Worm (Caenorhabditis elegans) whole organism, young adult: ENCODE data around the gene lin-13.

Experiments used
- B0035.1 ChIP-seq: sonication (generic microtip); optimal IDR thresholded peaks from 2 replicates; lab custom pipeline; 2016; ENCODE audit warnings: missing genetic modification characterization, mild to moderate bottlenecking, missing compliant biosample characterization, missing genotype, missing genetic modification reagents
- B0336.3 ChIP-seq: fragments of 200-800 bp; sonication (Bioruptor generic); IDR thresholded peaks from 2 replicates; pipeline ENCODE4 v1.3.6; 2022; ENCODE audit warnings: missing genetic modification characterization, missing compliant biosample characterization
- F10E7.11 ChIP-seq: sonication (generic microtip); optimal IDR thresholded peaks from 2 replicates; lab custom pipeline; 2017; ENCODE audit warnings: mild to moderate bottlenecking, missing genetic modification characterization, moderate library complexity, missing compliant biosample characterization
- F22D6.2 ChIP-seq: sonication (generic microtip); optimal IDR thresholded peaks from 2 replicates; lab custom pipeline; 2016; ENCODE audit warnings: mild to moderate bottlenecking, missing genetic modification characterization, missing compliant biosample characterization
- F33H1.4 ChIP-seq: fragments of 200-800 bp; sonication (Bioruptor generic); IDR thresholded peaks from 2 replicates; pipeline ENCODE4 v1.3.6; 2022; ENCODE audit warnings: missing genetic modification reagents, missing genetic modification characterization, missing compliant biosample characterization
- F39B2.1 ChIP-seq: fragments of 200-800 bp; sonication (Bioruptor generic); IDR thresholded peaks from 2 replicates; pipeline ENCODE4 v1.3.6; 2022; ENCODE audit warnings: missing genetic modification reagents, missing genetic modification characterization, missing compliant biosample characterization
- F49E8.2 ChIP-seq: sonication (generic microtip); optimal IDR thresholded peaks from 3 replicates; lab custom pipeline; 2017; ENCODE audit warnings: missing genetic modification characterization, mild to moderate bottlenecking, missing compliant biosample characterization, antibody characterized with exemption, moderate library complexity; ENCODE audit not compliant: insufficient read depth
- F57A8.1 ChIP-seq: fragments of 200-800 bp; sonication (Bioruptor generic); optimal IDR thresholded peaks from 2 replicates; lab custom pipeline; 2018; ENCODE audit warnings: mild to moderate bottlenecking, missing genetic modification characterization, moderate library complexity, missing compliant biosample characterization
- T26A5.8 ChIP-seq: sonication (generic microtip); optimal IDR thresholded peaks from 2 replicates; lab custom pipeline; 2016; ENCODE audit warnings: missing genetic modification characterization, missing compliant biosample characterization
- Y53F4B.3 ChIP-seq: fragments of 200-800 bp; sonication (Bioruptor generic); IDR thresholded peaks from 2 replicates; pipeline ENCODE4 v1.3.6; 2022; ENCODE audit warnings: missing genetic modification reagents, missing genetic modification characterization, missing compliant biosample characterization
- Y79H2A.3 ChIP-seq: fragments of 200-800 bp; sonication (Bioruptor generic); conservative IDR thresholded peaks from 2 replicates; pipeline ENCODE4 v1.3.6; 2022; ENCODE audit warnings: missing genetic modification reagents, missing genetic modification characterization, missing compliant biosample characterization
- Y95B8A.8 ChIP-seq: fragments of 200-800 bp; sonication (Bioruptor generic); IDR thresholded peaks from 2 replicates; pipeline ENCODE4 v1.3.6; 2022; ENCODE audit warnings: missing genetic modification reagents, missing genetic modification characterization, missing compliant biosample characterization
- ZK185.1 ChIP-seq: sonication (generic microtip); optimal IDR thresholded peaks from 2 replicates; lab custom pipeline; 2016; ENCODE audit warnings: mild to moderate bottlenecking, missing genetic modification characterization, missing compliant biosample characterization; ENCODE audit not compliant: poor library complexity, severe bottlenecking
- ama-1 ChIP-seq, 3 experiments: fragments of 150-350 bp in 1 of 3; sonication (generic microtip) in 2 of 3; optimal IDR thresholded peaks; 2 replicates each; lab custom pipeline; 2014 to 2018; ENCODE audit warnings: missing biosample characterization in 2 of 3, missing genetic modification characterization in 2 of 3, missing genetic modification reagents in 2 of 3
- aptf-2 ChIP-seq: fragments of 200-800 bp; sonication (Bioruptor generic); conservative IDR thresholded peaks from 2 replicates; pipeline ENCODE4 v1.3.6; 2022; ENCODE audit warnings: missing genetic modification reagents, missing genetic modification characterization, missing compliant biosample characterization
- aptf-3 ChIP-seq: fragments of 200-800 bp; sonication (Bioruptor generic); IDR thresholded peaks from 2 replicates; pipeline ENCODE4 v1.3.6; 2022; ENCODE audit warnings: missing genetic modification characterization, missing compliant biosample characterization
- bed-2 ChIP-seq: fragments of 200-800 bp; sonication (Bioruptor generic); IDR thresholded peaks from 2 replicates; pipeline ENCODE4 v1.3.6; 2022; ENCODE audit warnings: missing genetic modification reagents, missing genetic modification characterization, missing compliant biosample characterization
- ccch-3 ChIP-seq: fragments of 200-800 bp; sonication (Bioruptor generic); optimal IDR thresholded peaks from 2 replicates; lab custom pipeline; 2018; ENCODE audit warnings: mild to moderate bottlenecking, missing genetic modification characterization, missing compliant biosample characterization
- ceh-100 ChIP-seq: fragments of 200-800 bp; sonication (Bioruptor generic); IDR thresholded peaks from 2 replicates; pipeline ENCODE4 v1.3.6; 2022; ENCODE audit warnings: missing genetic modification reagents, missing genetic modification characterization, missing compliant biosample characterization
- ceh-58 ChIP-seq: fragments of 200-800 bp; sonication (Bioruptor generic); IDR thresholded peaks from 2 replicates; pipeline ENCODE4 v1.3.6; 2022; ENCODE audit warnings: missing genetic modification characterization, missing compliant biosample characterization
- ceh-91 ChIP-seq: fragments of 200-800 bp; sonication (Bioruptor generic); IDR thresholded peaks from 2 replicates; pipeline ENCODE4 v1.3.6; 2022; ENCODE audit warnings: missing genetic modification reagents, missing genetic modification characterization, missing compliant biosample characterization
- dox-1 ChIP-seq: fragments of 200-800 bp; sonication (Bioruptor generic); IDR thresholded peaks from 2 replicates; pipeline ENCODE4 v1.3.6; 2022; ENCODE audit warnings: missing genetic modification reagents, missing genetic modification characterization, missing compliant biosample characterization
- egl-44 ChIP-seq: fragments of 200-800 bp; sonication (Bioruptor generic); IDR thresholded peaks from 2 replicates; pipeline ENCODE4 v1.3.6; 2022; ENCODE audit warnings: missing genetic modification reagents, missing genetic modification characterization, missing compliant biosample characterization
- egrh-3 ChIP-seq: fragments of 200-800 bp; sonication (Bioruptor generic); IDR thresholded peaks from 2 replicates; pipeline ENCODE4 v1.3.6; 2022; ENCODE audit warnings: missing genetic modification reagents, missing genetic modification characterization, missing compliant biosample characterization
- fkh-3 ChIP-seq: sonication (generic microtip); optimal IDR thresholded peaks from 2 replicates; lab custom pipeline; 2016; ENCODE audit warnings: mild to moderate bottlenecking, missing genetic modification characterization, missing compliant biosample characterization
- gei-17 ChIP-seq: fragments of 200-800 bp; sonication (Bioruptor generic); optimal IDR thresholded peaks from 2 replicates; lab custom pipeline; 2018; ENCODE audit warnings: mild to moderate bottlenecking, missing genetic modification characterization, missing compliant biosample characterization
- hlh-12 ChIP-seq: sonication (generic microtip); optimal IDR thresholded peaks from 2 replicates; lab custom pipeline; 2016; ENCODE audit warnings: missing genetic modification characterization, missing compliant biosample characterization
- hlh-26 ChIP-seq: fragments of 200-800 bp; sonication (Bioruptor generic); conservative IDR thresholded peaks from 2 replicates; pipeline ENCODE4 v1.3.6; 2022; ENCODE audit warnings: missing genetic modification reagents, missing genetic modification characterization, missing compliant biosample characterization
- hmg-1.2 ChIP-seq: fragments of 200-800 bp; sonication (Bioruptor generic); IDR thresholded peaks from 2 replicates; pipeline ENCODE4 v1.3.6; 2022; ENCODE audit warnings: missing genetic modification reagents, missing genetic modification characterization, missing compliant biosample characterization
- hmg-20 ChIP-seq: fragments of 200-800 bp; sonication (Bioruptor generic); IDR thresholded peaks from 2 replicates; pipeline ENCODE4 v1.3.6; 2022; ENCODE audit warnings: missing genetic modification reagents, missing genetic modification characterization, missing compliant biosample characterization
- hsf-1 ChIP-seq: fragments of 200-800 bp; sonication (Bioruptor generic); IDR thresholded peaks from 2 replicates; pipeline ENCODE4 v1.3.6; 2022; ENCODE audit warnings: missing genetic modification reagents, missing genetic modification characterization, missing compliant biosample characterization
- lin-54 ChIP-seq: fragments of 200-800 bp; sonication (Bioruptor generic); optimal IDR thresholded peaks from 2 replicates; lab custom pipeline; 2018; ENCODE audit warnings: mild to moderate bottlenecking, missing genetic modification characterization, missing compliant biosample characterization
- nfya-1 ChIP-seq: sonication (generic microtip); optimal IDR thresholded peaks from 2 replicates; lab custom pipeline; 2017; ENCODE audit warnings: antibody characterized with exemption, missing compliant biosample characterization, missing genetic modification characterization, borderline replicate concordance; ENCODE audit not compliant: insufficient read depth
- nfyb-1 ChIP-seq: fragments of 200-800 bp; sonication (Bioruptor generic); IDR thresholded peaks from 2 replicates; pipeline ENCODE4 v1.3.6; 2022; ENCODE audit warnings: missing genetic modification reagents, missing genetic modification characterization, missing compliant biosample characterization
- nhr-27 ChIP-seq: fragments of 200-800 bp; sonication (Bioruptor generic); optimal IDR thresholded peaks from 2 replicates; lab custom pipeline; 2018; ENCODE audit warnings: mild to moderate bottlenecking, missing genetic modification characterization, moderate library complexity, missing compliant biosample characterization
- nhr-90 ChIP-seq: sonication (generic microtip); optimal IDR thresholded peaks from 2 replicates; lab custom pipeline; 2016; ENCODE audit warnings: missing genotype, mild to moderate bottlenecking, missing genetic modification characterization, missing compliant biosample characterization
- rcor-1 ChIP-seq: fragments of 200-800 bp; sonication (Bioruptor generic); IDR thresholded peaks from 2 replicates; pipeline ENCODE4 v1.3.6; 2022; ENCODE audit warnings: missing genetic modification reagents, missing genetic modification characterization, missing compliant biosample characterization
- rpc-1 ChIP-seq, 2 experiments: fragments of 150-350 bp in 1 of 2; sonication (generic microtip) in 1 of 2; optimal IDR thresholded peaks; 2 replicates each; lab custom pipeline; 2014 to 2018; ENCODE audit warnings: missing biosample characterization in 1 of 2, missing genetic modification characterization in 1 of 2, missing genetic modification reagents in 1 of 2, missing genotype in 1 of 2
- sea-2 ChIP-seq: fragments of 200-800 bp; sonication (Bioruptor generic); IDR thresholded peaks from 2 replicates; pipeline ENCODE4 v1.3.6; 2022; ENCODE audit warnings: missing genetic modification characterization, missing compliant biosample characterization
- snpc-1.1 ChIP-seq: sonication (generic microtip); optimal IDR thresholded peaks from 2 replicates; lab custom pipeline; 2017; ENCODE audit warnings: missing genetic modification characterization, mild to moderate bottlenecking, missing compliant biosample characterization, antibody characterized with exemption, moderate library complexity, missing genotype, missing genetic modification reagents; ENCODE audit not compliant: insufficient read depth
- tbx-9 ChIP-seq: sonication (generic microtip); optimal IDR thresholded peaks from 2 replicates; lab custom pipeline; 2016; ENCODE audit warnings: borderline replicate concordance, missing genetic modification characterization, inconsistent platforms, missing compliant biosample characterization
- unc-62 ChIP-seq: fragments of 150-350 bp; optimal IDR thresholded peaks from 2 replicates; lab custom pipeline; 2014; ENCODE audit warnings: missing biosample characterization, missing genetic modification reagents, missing genetic modification characterization
- zfh-2 ChIP-seq: fragments of 200-800 bp; sonication (Bioruptor generic); conservative IDR thresholded peaks from 2 replicates; pipeline ENCODE4 v1.3.6; 2022; ENCODE audit warnings: missing genetic modification reagents, missing genetic modification characterization, missing compliant biosample characterization
- zim-3 ChIP-seq: sonication (generic microtip); optimal IDR thresholded peaks from 2 replicates; lab custom pipeline; 2017; ENCODE audit warnings: mild to moderate bottlenecking, missing genetic modification characterization, moderate library complexity, missing compliant biosample characterization
- ztf-22 ChIP-seq: fragments of 200-800 bp; sonication (Bioruptor generic); optimal IDR thresholded peaks from 2 replicates; lab custom pipeline; 2018; ENCODE audit warnings: mild to moderate bottlenecking, missing genetic modification characterization, moderate library complexity, missing compliant biosample characterization
- ztf-26 ChIP-seq: sonication (generic microtip); optimal IDR thresholded peaks from 2 replicates; lab custom pipeline; 2017; ENCODE audit warnings: missing genetic modification characterization, missing compliant biosample characterization
- ztf-28 ChIP-seq: fragments of 200-800 bp; sonication (Bioruptor generic); IDR thresholded peaks from 2 replicates; pipeline ENCODE4 v1.3.6; 2022; ENCODE audit warnings: missing genetic modification reagents, missing genetic modification characterization, missing compliant biosample characterization
- ztf-6 ChIP-seq: fragments of 200-800 bp; sonication (Bioruptor generic); IDR thresholded peaks from 2 replicates; pipeline ENCODE4 v1.3.6; 2022; ENCODE audit warnings: missing genetic modification reagents, missing genetic modification characterization, missing compliant biosample characterization

lin-13 gene

ce11 chrIII:7710066-7710465 lies 775 bp upstream of the lin-13 start (continued):
- TF ChIP-seq hlh-12 (no peak), F49E8.2 (no peak), ztf-22 (no peak), B0336.3 (GFP tag; lab: Robert Waterston, UW) (peak; percentile 35; the same call in 1 of the 2 replicates), lin-54 (GFP tag; lab: Kevin White, UChicago) (peak; percentile 9), hmg-1.2 (GFP tag; lab: Robert Waterston, UW) (peak; percentile 89), Y79H2A.3 (no peak), hlh-26 (no peak), hmg-20 (GFP tag; lab: Robert Waterston, UW) (no peak), egl-44 (GFP tag; lab: Robert Waterston, UW) (0 out of 2 replicates have a peak, but pooled peaks have one; percentile 56), gei-17 (GFP tag; lab: Kevin White, UChicago) (no peak), zfh-2 (GFP tag; lab: Robert Waterston, UW) (peak; percentile 69), unc-62 (GFP tag; lab: Kevin White, UChicago) (no peak), ceh-58 (no peak), ama-1 (optimal IDR thresholded peaks at IDR 0.05; lab: Kevin White, UChicago) (no peak), ama-1 (GFP tag; optimal IDR thresholded peaks at IDR 0.05; lab: Kevin White, UChicago) (no peak), tbx-9 (no peak), B0035.1 (tag; lab: Kevin White, UChicago) (no peak), aptf-2 (GFP tag; lab: Robert Waterston, UW) (no peak), ceh-91 (GFP tag; lab: Robert Waterston, UW) (no peak), Y95B8A.8 (GFP tag; lab: Robert Waterston, UW) (no peak), nhr-90 (tag; lab: Kevin White, UChicago) (no peak), snpc-1.1 (tag; lab: Kevin White, UChicago) (no peak), F22D6.2 (tag; lab: Kevin White, UChicago) (no peak), rpc-1 (optimal IDR thresholded peaks at IDR 0.05; lab: Kevin White, UChicago) (no peak), rpc-1 (tag; optimal IDR thresholded peaks at IDR 0.05; lab: Kevin White, UChicago) (no peak), ztf-26 (tag; lab: Kevin White, UChicago) (no peak), fkh-3 (tag; lab: Kevin White, UChicago) (no peak), F39B2.1 (no peak), nfyb-1 (GFP tag; lab: Robert Waterston, UW) (0 out of 2 replicates have a peak, but pooled peaks have one; percentile 28), bed-2 (no peak), F33H1.4 (GFP tag; lab: Robert Waterston, UW) (peak; percentile 25; the same call in 1 of the 2 replicates), egrh-3 (no peak), rcor-1 (GFP tag; lab: Robert Waterston, UW) (0 out of 2 replicates have a peak, but pooled peaks have one; percentile 26), aptf-3 (GFP tag; lab: Robert Waterston, UW) (no peak), Y53F4B.3 (GFP tag; lab: Robert Waterston, UW) (no peak), ztf-6 (GFP tag; lab: Robert Waterston, UW) (no peak), sea-2 (GFP tag; lab: Robert Waterston, UW) (no peak), F57A8.1 (GFP tag; lab: Kevin White, UChicago) (no peak), zim-3 (tag; lab: Kevin White, UChicago) (no peak), ccch-3 (GFP tag; lab: Kevin White, UChicago) (no peak), nhr-27 (no peak), ceh-100 (GFP tag; lab: Robert Waterston, UW) (peak; percentile 25; the same call in 1 of the 2 replicates), ztf-28 (no peak), T26A5.8 (tag; lab: Kevin White, UChicago) (no peak), dox-1 (GFP tag; lab: Robert Waterston, UW) (peak; percentile 45; the same call in 1 of the 2 replicates), hsf-1 (GFP tag; lab: Robert Waterston, UW) (no peak), nfya-1 (tag; lab: Kevin White, UChicago) (no peak), F10E7.11 (no peak), ZK185.1 (tag; lab: Kevin White, UChicago) (peak; percentile 28)
